Worm (Caenorhabditis elegans) whole organism, L1 larva: ENCODE data around the gene msp-55.

ENCODE experiments used
- ceh-90 ChIP-seq: sonication (generic microtip); optimal IDR thresholded peaks from 2 replicates; lab custom pipeline; 2016; ENCODE audit warnings: missing genetic modification characterization, missing compliant biosample characterization
- efl-1 ChIP-seq, 4 experiments: fragments of 150-350 bp; optimal IDR thresholded peaks in 3 of 4; peaks in 1 of 4; 1 replicate in 1 of 4; 2 replicates in 3 of 4; lab custom pipeline; 2014; ENCODE audit warnings: missing biosample characterization in 2 of 4, missing genetic modification characterization in 2 of 4, missing genetic modification reagents in 2 of 4
- nhr-11 ChIP-seq: fragments of 150-350 bp; optimal IDR thresholded peaks from 2 replicates; lab custom pipeline; 2014; ENCODE audit warnings: missing biosample characterization, missing genetic modification characterization
- nhr-12 ChIP-seq: sonication (generic microtip); optimal IDR thresholded peaks from 2 replicates; lab custom pipeline; 2017; ENCODE audit warnings: missing biosample characterization, missing genetic modification characterization
- nhr-90 ChIP-seq: sonication (generic microtip); optimal IDR thresholded peaks from 2 replicates; lab custom pipeline; 2016; ENCODE audit warnings: mild to moderate bottlenecking, missing genetic modification characterization, missing compliant biosample characterization; ENCODE audit not compliant: poor library complexity
- pag-3 ChIP-seq: sonication (generic microtip); optimal IDR thresholded peaks from 2 replicates; lab custom pipeline; 2017; ENCODE audit warnings: missing genetic modification characterization, mild to moderate bottlenecking, missing compliant biosample characterization, antibody characterized with exemption, borderline replicate concordance; ENCODE audit not compliant: insufficient read depth
- unc-62 ChIP-seq: fragments of 150-350 bp; optimal IDR thresholded peaks from 2 replicates; lab custom pipeline; 2014; ENCODE audit warnings: missing biosample characterization, missing genetic modification reagents, missing genetic modification characterization

- TF ChIP-seq unc-62 (GFP tag; lab: Kevin White, UChicago) (no peak), efl-1 (optimal IDR thresholded peaks at IDR 0.05; lab: Kevin White, UChicago) (no peak), efl-1 (GFP tag; optimal IDR thresholded peaks at IDR 0.05 in 1 of 2; lab: Kevin White, UChicago) (no peak), ceh-90 (tag; lab: Kevin White, UChicago) (no peak), nhr-90 (tag; lab: Kevin White, UChicago) (no peak), nhr-11 (no peak), nhr-12 (tag; lab: Kevin White, UChicago) (no peak), pag-3 (tag; lab: Kevin White, UChicago) (no peak)
Measured at ce11 chrIV:5085782-5086181, 30.0 kb upstream of the msp-55 start.
